Fruit fly (Drosophila melanogaster) whole organism, wandering third instar larva: ENCODE measurements around the gene CG10376.

Experiments
- Abd-B ChIP-seq: fragments of >200 bp; optimal IDR thresholded peaks from 2 replicates; lab custom pipeline; 2017; ENCODE audit warnings: missing biosample characterization, missing genetic modification characterization
- CG32264 ChIP-seq: fragments of 200-800 bp; sonication (Bioruptor generic); optimal IDR thresholded peaks from 2 replicates; lab custom pipeline; 2016; ENCODE audit warnings: missing biosample characterization, missing genetic modification characterization
- CG9705 ChIP-seq: fragments of 200-800 bp; sonication (Bioruptor generic); optimal IDR thresholded peaks from 2 replicates; lab custom pipeline; 2018; ENCODE audit warnings: missing biosample characterization, mild to moderate bottlenecking, missing genetic modification characterization
- CrebA ChIP-seq: fragments of 200-800 bp; sonication (Bioruptor generic); optimal IDR thresholded peaks from 2 replicates; lab custom pipeline; 2016; ENCODE audit warnings: missing biosample characterization, mild to moderate bottlenecking, missing genetic modification characterization, borderline replicate concordance
- Dif ChIP-seq: fragments of 200-275, 200-300 bp; sonication (Bioruptor generic); optimal IDR thresholded peaks from 2 replicates; lab custom pipeline; 2018; ENCODE audit warnings: missing biosample characterization, missing genetic modification characterization; ENCODE audit not compliant: partially characterized antibody
- GATAd ChIP-seq: sonication (Bioruptor generic); optimal IDR thresholded peaks from 2 replicates; lab custom pipeline; 2016; ENCODE audit warnings: missing biosample characterization, missing genetic modification characterization
- HLH106 ChIP-seq: fragments of 200-800 bp; optimal IDR thresholded peaks from 3 replicates; lab custom pipeline; 2019; ENCODE audit warnings: missing biosample characterization, mild to moderate bottlenecking, missing genetic modification characterization, moderate library complexity
- Hnf4 ChIP-seq: fragments of 200-800 bp; sonication (Bioruptor generic); optimal IDR thresholded peaks from 2 replicates; lab custom pipeline; 2016; ENCODE audit warnings: missing biosample characterization, mild to moderate bottlenecking, missing genetic modification characterization
- Hr83 ChIP-seq: fragments of 200-300 bp; sonication (Bioruptor generic); optimal IDR thresholded peaks from 2 replicates; lab custom pipeline; 2016; ENCODE audit warnings: missing biosample characterization, mild to moderate bottlenecking, missing genetic modification characterization, moderate library complexity; ENCODE audit not compliant: poor library complexity, severe bottlenecking
- Mio ChIP-seq: sonication (Bioruptor generic); optimal IDR thresholded peaks from 2 replicates; lab custom pipeline; 2016; ENCODE audit warnings: missing biosample characterization, missing genetic modification characterization
- Myc ChIP-seq: fragments of >200 bp; optimal IDR thresholded peaks from 2 replicates; lab custom pipeline; 2017
- N ChIP-seq: fragments of >200 bp; optimal IDR thresholded peaks from 2 replicates; lab custom pipeline; 2018; ENCODE audit warnings: missing biosample characterization, missing external identifiers, missing genetic modification characterization
- OdsH ChIP-seq: fragments of 200-800 bp; sonication (Bioruptor generic); optimal IDR thresholded peaks from 2 replicates; lab custom pipeline; 2016; ENCODE audit warnings: missing biosample characterization, mild to moderate bottlenecking, missing genetic modification characterization
- Rel ChIP-seq, 2 experiments: fragments of 200-800 bp; sonication (Bioruptor generic) in 1 of 2; optimal IDR thresholded peaks; 2 replicates in 1 of 2; 3 replicates in 1 of 2; lab custom pipeline; 2016 to 2019; ENCODE audit warnings: mild to moderate bottlenecking in 2 of 2, missing biosample characterization in 2 of 2, missing genetic modification characterization in 2 of 2, moderate library complexity in 1 of 2
- Sp1 ChIP-seq: fragments of 200-800 bp; sonication (Bioruptor generic); optimal IDR thresholded peaks from 3 replicates; lab custom pipeline; 2019; ENCODE audit warnings: missing biosample characterization, mild to moderate bottlenecking, missing genetic modification characterization, moderate library complexity
- Vsx2 ChIP-seq: fragments of 200-300, 225-300 bp; sonication (Bioruptor generic); optimal IDR thresholded peaks from 2 replicates; lab custom pipeline; 2018; ENCODE audit warnings: missing biosample characterization, missing genetic modification characterization; ENCODE audit not compliant: partially characterized antibody
- br ChIP-seq: fragments of 200-800 bp; sonication (Bioruptor generic); optimal IDR thresholded peaks from 2 replicates; lab custom pipeline; 2016; ENCODE audit warnings: missing biosample characterization, missing genetic modification characterization
- dl ChIP-seq, 2 experiments: fragments of 175-275, 200-275 bp in 1 of 2; fragments of 200-275 bp in 1 of 2; sonication (Bioruptor generic); optimal IDR thresholded peaks; lab custom pipeline; 2018; ENCODE audit warnings: mild to moderate bottlenecking in 2 of 2, missing biosample characterization in 2 of 2, missing genetic modification characterization in 2 of 2, moderate library complexity in 2 of 2; ENCODE audit not compliant: partially characterized antibody in 2 of 2, insufficient read depth in 1 of 2
- foxo ChIP-seq, 2 experiments: fragments of 200-800 bp; sonication (Bioruptor generic); optimal IDR thresholded peaks; 2 replicates in 1 of 2; 3 replicates in 1 of 2; lab custom pipeline; 2016 to 2017; ENCODE audit warnings: missing biosample characterization in 2 of 2, missing genetic modification characterization in 2 of 2
- fru ChIP-seq: fragments of 200-800 bp; sonication (Bioruptor generic); optimal IDR thresholded peaks from 3 replicates; lab custom pipeline; 2016; ENCODE audit warnings: missing biosample characterization, mild to moderate bottlenecking, missing genetic modification characterization
- h ChIP-seq: fragments of 200-800 bp; sonication (Bioruptor generic); optimal IDR thresholded peaks from 3 replicates; lab custom pipeline; 2016; ENCODE audit warnings: missing biosample characterization, mild to moderate bottlenecking, missing genetic modification characterization
- jim ChIP-seq: fragments of 175-275, 200-325 bp; sonication (Bioruptor generic); optimal IDR thresholded peaks from 2 replicates; lab custom pipeline; 2016; ENCODE audit warnings: missing biosample characterization, mild to moderate bottlenecking, missing genetic modification characterization
- lola ChIP-seq: fragments of >200 bp; optimal IDR thresholded peaks from 2 replicates; lab custom pipeline; 2017; ENCODE audit warnings: missing biosample characterization, missing genetic modification characterization
- pan ChIP-seq: fragments of >200 bp; optimal IDR thresholded peaks from 2 replicates; lab custom pipeline; 2017
- psq ChIP-seq: fragments of 200-800 bp; sonication (Bioruptor generic); optimal IDR thresholded peaks from 3 replicates; lab custom pipeline; 2017; ENCODE audit warnings: missing biosample characterization, mild to moderate bottlenecking, missing genetic modification characterization, moderate library complexity
- rgr ChIP-seq: fragments of 200-800 bp; sonication (Bioruptor generic); optimal IDR thresholded peaks from 3 replicates; lab custom pipeline; 2016; ENCODE audit warnings: missing biosample characterization, mild to moderate bottlenecking, missing genetic modification characterization
- sage ChIP-seq: fragments of 200-800 bp; sonication (Bioruptor generic); optimal IDR thresholded peaks from 2 replicates; lab custom pipeline; 2016; ENCODE audit warnings: missing biosample characterization, mild to moderate bottlenecking, missing genetic modification characterization
- tai ChIP-seq: sonication (Bioruptor generic); optimal IDR thresholded peaks from 2 replicates; lab custom pipeline; 2016; ENCODE audit warnings: missing biosample characterization, missing genetic modification characterization
- usp ChIP-seq: fragments of >200 bp; optimal IDR thresholded peaks from 2 replicates; lab custom pipeline; 2017; ENCODE audit warnings: missing biosample characterization, missing genetic modification characterization
- woc ChIP-seq: sonication (Bioruptor generic); optimal IDR thresholded peaks from 2 replicates; lab custom pipeline; 2016; ENCODE audit warnings: missing biosample characterization, mild to moderate bottlenecking, missing genetic modification characterization

The CG10376 gene

dm6 chr2L:18740010-18740409 lies 37.1 kb upstream of the CG10376 start, which contains the start of the genes CG42752 and CG15167:
Gene CG42752, minus strand, starts transcription at chr2L:18740110.
Gene CG15167, plus strand, starts transcription at chr2L:18740358.
- TF ChIP-seq GATAd (GFP tag; lab: Kevin White, UChicago) (no peak), sage (GFP tag; lab: Kevin White, UChicago) (no peak), tai (GFP tag; lab: Kevin White, UChicago) (no peak), woc (GFP tag; lab: Kevin White, UChicago) (no peak), usp (GFP tag; lab: Kevin White, UChicago) (no peak), rgr (GFP tag; lab: Kevin White, UChicago) (no peak), Dif (no peak), lola (GFP tag; lab: Kevin White, UChicago) (no peak), CrebA (GFP tag; lab: Kevin White, UChicago) (no peak), foxo (GFP tag; optimal IDR thresholded peaks at IDR 0.05; lab: Kevin White, UChicago) (no peak), CG32264 (no peak), fru (GFP tag; lab: Kevin White, UChicago) (no peak)

- no peak for TF ChIP-seq HLH106 (tag; lab: Kevin White, UChicago)
- no peak for TF ChIP-seq jim
- no peak for TF ChIP-seq sage (GFP tag; lab: Kevin White, UChicago)
- no peak for TF ChIP-seq dl (GFP tag; optimal IDR thresholded peaks at IDR 0.05; lab: Kevin White, UChicago; ENCODE audit: insufficient read depth in 1 of 2, partially characterized antibody in 2 of 2)
- no peak for TF ChIP-seq Rel (GFP tag; optimal IDR thresholded peaks at IDR 0.05; lab: Kevin White, UChicago)
- TF ChIP-seq Rel (tag; optimal IDR thresholded peaks at IDR 0.05; lab: Kevin White, UChicago): no peak
- no peak for TF ChIP-seq CrebA (GFP tag; lab: Kevin White, UChicago)
- TF ChIP-seq, all 38 proteins: peak for 0
Observed at dm6 chr2L:18737239-18737638, 34.3 kb upstream of the CG10376 start.

dm6 chr2L:18735553-18736167 lies 32.8 kb upstream of the CG10376 start:
- no peak for TF ChIP-seq foxo (GFP tag; optimal IDR thresholded peaks at IDR 0.05; lab: Kevin White, UChicago)
- no peak for TF ChIP-seq Dif
- no peak for TF ChIP-seq jim
- no peak for TF ChIP-seq Hnf4 (GFP tag; lab: Kevin White, UChicago)
- TF ChIP-seq Vsx2: no peak
- no peak for TF ChIP-seq N
- no peak for TF ChIP-seq GATAd (GFP tag; lab: Kevin White, UChicago)
- TF ChIP-seq HLH106 (tag; lab: Kevin White, UChicago): no peak
- no peak for TF ChIP-seq fru (GFP tag; lab: Kevin White, UChicago)
- no peak for TF ChIP-seq dl (GFP tag; optimal IDR thresholded peaks at IDR 0.05; lab: Kevin White, UChicago; ENCODE audit: insufficient read depth in 1 of 2, partially characterized antibody in 2 of 2)

dm6 chr2L:18732760-18733530 lies 30.0 kb upstream of the CG10376 start:
- TF ChIP-seq dl (GFP tag; optimal IDR thresholded peaks at IDR 0.05; lab: Kevin White, UChicago; ENCODE audit: insufficient read depth in 1 of 2, partially characterized antibody in 2 of 2) (no peak), HLH106 (tag; lab: Kevin White, UChicago) (no peak), Vsx2 (peak; percentile 45), Dif (peak; percentile 17), h (GFP tag; lab: Kevin White, UChicago) (no peak)

dm6 chr2L:18732291-18732690 lies 29.4 kb upstream of the CG10376 start, which contains the start of gene CG10348:
Gene CG10348, minus strand, starts transcription at chr2L:18732524.
- TF ChIP-seq sage (GFP tag; lab: Kevin White, UChicago) (no peak), Hr83 (GFP tag; lab: Kevin White, UChicago) (no peak), pan (lab: Kevin White, UChicago) (no peak), Vsx2 (no peak), br (GFP tag; lab: Kevin White, UChicago) (no peak)

- TF ChIP-seq psq (GFP tag; lab: Kevin White, UChicago): no peak
- no peak for TF ChIP-seq Mio
- no peak for TF ChIP-seq Vsx2
- TF ChIP-seq OdsH (GFP tag; lab: Kevin White, UChicago): no peak
- no peak for TF ChIP-seq tai (GFP tag; lab: Kevin White, UChicago)
- TF ChIP-seq foxo (GFP tag; optimal IDR thresholded peaks at IDR 0.05; lab: Kevin White, UChicago): no peak
- TF ChIP-seq GATAd (GFP tag; lab: Kevin White, UChicago): no peak
- TF ChIP-seq CG9705 (GFP tag; lab: Kevin White, UChicago): no peak
- TF ChIP-seq pan (lab: Kevin White, UChicago): no peak
- no peak for TF ChIP-seq Myc (lab: Kevin White, UChicago)
- no peak for TF ChIP-seq dl (GFP tag; optimal IDR thresholded peaks at IDR 0.05; lab: Kevin White, UChicago; ENCODE audit: insufficient read depth in 1 of 2, partially characterized antibody in 2 of 2)
- TF ChIP-seq Abd-B: no peak
- no peak for TF ChIP-seq h (GFP tag; lab: Kevin White, UChicago)
- TF ChIP-seq Sp1 (GFP tag; lab: Kevin White, UChicago): no peak
- no peak for TF ChIP-seq CrebA (GFP tag; lab: Kevin White, UChicago)
- TF ChIP-seq jim: no peak
- TF ChIP-seq Dif: no peak
- TF ChIP-seq HLH106 (tag; lab: Kevin White, UChicago): no peak
- no peak for TF ChIP-seq fru (GFP tag; lab: Kevin White, UChicago)
Observed at dm6 chr2L:18727986-18728385, 25.1 kb upstream of the CG10376 start.
